Worm (Caenorhabditis elegans): ENCODE results near the gene vha-6.
A peak's percentile ranks its signal among the peaks of the same experiment; 100 is the strongest.

vha-6 gene

DNA sequence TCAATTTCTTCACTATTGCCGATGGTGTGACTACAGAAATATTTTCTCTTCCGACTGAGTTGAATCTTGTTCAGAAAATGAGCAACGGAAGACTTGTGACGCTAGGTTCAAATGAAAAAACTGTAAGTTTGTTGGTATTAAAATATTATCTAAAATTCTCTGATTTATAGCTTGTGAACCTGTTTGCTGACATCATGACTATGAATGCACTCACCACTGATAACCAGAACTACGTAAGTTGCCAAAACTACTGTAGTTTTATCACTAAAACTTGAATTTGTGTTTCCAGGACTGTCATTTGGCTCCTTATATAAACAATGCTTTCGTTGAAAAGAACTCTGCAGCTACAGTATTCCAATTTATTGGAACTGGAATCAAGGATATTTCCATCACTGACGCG lies 9.7 kb downstream of the vha-6 start:
- no peak for TF ChIP-seq mdl-1 (tag; optimal IDR thresholded peaks at IDR 0.05)
- peak; percentile 5 for TF ChIP-seq hlh-11 (tag; optimal IDR thresholded peaks at IDR 0.05)
- peak; percentile 46 for TF ChIP-seq nhr-28 (tag; optimal IDR thresholded peaks at IDR 0.05)
- peak; percentile 46 for TF ChIP-seq pqm-1 (tag; optimal IDR thresholded peaks at IDR 0.05)
- peak; percentile 52 for TF ChIP-seq dmd-6 (GFP tag; IDR thresholded peaks at IDR 0.05)
- TF ChIP-seq ceh-82 (tag; optimal IDR thresholded peaks at IDR 0.05), result no peak

DNA sequence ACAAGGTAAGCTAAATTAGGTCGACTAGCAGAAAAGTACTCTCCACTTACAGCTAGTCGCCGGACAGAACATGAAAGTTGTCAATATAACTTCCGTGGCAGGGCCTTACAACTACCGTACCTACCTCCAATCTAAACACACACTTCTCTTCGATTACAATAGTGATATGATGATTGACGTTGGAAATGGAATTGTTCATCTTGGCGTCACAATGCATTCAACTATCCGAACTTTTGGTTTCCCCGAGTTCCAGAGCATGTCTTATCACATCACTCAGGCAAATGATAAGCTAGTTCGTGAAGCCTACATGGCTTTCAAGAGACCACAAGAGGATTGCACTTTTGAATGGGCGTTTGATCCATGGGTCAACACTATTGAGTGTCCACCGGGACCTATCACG lies 10.9 kb downstream of the vha-6 start:
- TF ChIP-seq aha-1 (tag), result peak; percentile 9
- TF ChIP-seq mep-1 (tag; optimal IDR thresholded peaks at IDR 0.05), result no peak
- TF ChIP-seq skn-1 (tag; optimal IDR thresholded peaks at IDR 0.05), result no peak
- TF ChIP-seq madf-5 (GFP tag; IDR thresholded peaks at IDR 0.05), result no peak
- no peak for TF ChIP-seq attf-4 (tag; optimal IDR thresholded peaks at IDR 0.05)
- TF ChIP-seq zip-11 (GFP tag; IDR thresholded peaks at IDR 0.05), result no peak
- TF ChIP-seq hlh-11 (tag; optimal IDR thresholded peaks at IDR 0.05), result peak; percentile 14
- no peak for TF ChIP-seq ceh-32 (tag; optimal IDR thresholded peaks at IDR 0.05; ENCODE audit: poor library complexity)
- no peak for TF ChIP-seq ztf-11 (tag; optimal IDR thresholded peaks at IDR 0.05)
- TF ChIP-seq set-16 (GFP tag; IDR thresholded peaks at IDR 0.05), result no peak
- TF ChIP-seq egl-27 (tag; optimal IDR thresholded peaks at IDR 0.05), result no peak
- TF ChIP-seq madf-9 (GFP tag; conservative IDR thresholded peaks at IDR 0.05), result no peak
- TF ChIP-seq dmd-9 (GFP tag; IDR thresholded peaks at IDR 0.05), result no peak
- TF ChIP-seq lin-38 (GFP tag; IDR thresholded peaks at IDR 0.05), result no peak
- peak; percentile 90 for TF ChIP-seq dmd-6 (GFP tag; IDR thresholded peaks at IDR 0.05)
- TF ChIP-seq nhr-77 (tag; optimal IDR thresholded peaks at IDR 0.05), result no peak
- TF ChIP-seq saeg-2 (GFP tag; IDR thresholded peaks at IDR 0.05), result no peak
- TF ChIP-seq daf-16 (GFP tag; optimal IDR thresholded peaks at IDR 0.05), result no peak
- TF ChIP-seq daf-16 (tag; optimal IDR thresholded peaks at IDR 0.05), result no peak
- no peak for TF ChIP-seq nhr-10 (tag; optimal IDR thresholded peaks at IDR 0.05)

DNA sequence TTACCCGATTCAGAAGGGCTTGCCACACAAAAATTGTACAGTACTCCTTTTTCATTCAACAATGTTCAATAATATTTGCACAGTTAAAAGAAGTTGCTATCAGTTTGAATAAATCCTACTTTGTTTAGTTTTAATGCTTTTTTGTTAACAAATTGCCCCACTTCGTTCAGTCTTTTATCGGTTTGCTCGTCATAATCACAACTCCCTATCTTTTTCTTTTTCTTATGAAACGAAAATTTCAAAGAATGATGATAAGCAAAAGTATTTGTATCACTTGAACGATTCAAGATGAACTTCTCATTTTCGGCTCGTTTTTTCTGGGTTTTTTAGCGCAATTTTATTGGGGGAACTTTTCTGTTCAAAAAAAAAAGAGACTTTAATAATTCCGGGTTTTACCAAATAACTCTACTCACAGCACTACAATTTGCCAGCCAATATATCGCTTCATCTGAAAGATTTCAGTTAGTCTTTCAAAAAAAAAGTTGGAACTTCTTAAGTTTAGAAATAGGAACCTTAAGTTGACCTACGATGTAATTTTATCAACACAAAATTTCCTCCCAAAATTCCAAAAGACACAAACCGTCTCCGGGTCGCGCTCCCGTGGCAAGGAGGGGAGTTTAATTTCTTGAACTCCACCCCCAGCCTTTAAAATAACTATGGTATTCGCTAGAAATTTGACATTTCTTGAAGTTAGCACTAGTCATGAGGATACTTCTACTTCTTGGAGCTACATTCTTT lies 13.5 kb downstream of the vha-6 start, which contains the start of gene C05D12.3:
C05D12.3 (plus strand) TSS at position 688 of the 738 bp plus-strand sequence.
- peak; percentile 54 for TF ChIP-seq nhr-28 (tag; optimal IDR thresholded peaks at IDR 0.05)
- no peak for TF ChIP-seq daf-16 (GFP tag; optimal IDR thresholded peaks at IDR 0.05)
- TF ChIP-seq daf-16 (tag; optimal IDR thresholded peaks at IDR 0.05), result peak; percentile 24
- TF ChIP-seq dve-1 (tag; optimal IDR thresholded peaks at IDR 0.05; ENCODE audit: insufficient read depth), result peak; percentile 47
- no peak for TF ChIP-seq ceh-62 (tag; optimal IDR thresholded peaks at IDR 0.05)
- TF ChIP-seq spr-3 (GFP tag; optimal IDR thresholded peaks at IDR 0.05), result no peak
- no peak for TF ChIP-seq nhr-102 (tag; optimal IDR thresholded peaks at IDR 0.05)
- TF ChIP-seq dmd-6 (GFP tag; IDR thresholded peaks at IDR 0.05), result peak; percentile 28; the same call in 1 of the 2 replicates
- TF ChIP-seq ZK337.2 (GFP tag; IDR thresholded peaks at IDR 0.05), result no peak
- TF ChIP-seq F44E2.7 (GFP tag; IDR thresholded peaks at IDR 0.05), result no peak
- peak; percentile 79 for TF ChIP-seq pqm-1 (tag; optimal IDR thresholded peaks at IDR 0.05)
- no peak for TF ChIP-seq skn-1 (tag; optimal IDR thresholded peaks at IDR 0.05)

DNA sequence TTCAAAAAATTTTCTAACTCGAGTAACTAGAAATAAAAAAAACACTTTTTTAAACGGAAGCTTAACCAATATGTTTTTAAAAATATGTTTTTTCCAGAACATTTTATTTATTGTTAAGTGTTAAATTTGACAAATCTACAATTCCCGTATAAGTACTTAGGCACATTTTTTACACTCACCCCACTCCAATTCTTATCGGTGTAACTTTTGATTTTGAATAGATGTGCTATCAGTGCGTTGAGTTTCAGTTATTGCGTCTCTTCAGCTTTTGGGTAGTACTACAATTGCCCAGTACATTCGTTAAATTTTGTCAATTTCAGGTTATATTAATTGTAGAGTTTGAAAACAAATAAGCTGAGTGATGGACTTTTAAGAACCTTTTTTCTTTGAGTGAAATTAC lies 14.2 kb downstream of the vha-6 start:
- TF ChIP-seq nhr-28 (tag; optimal IDR thresholded peaks at IDR 0.05) (peak; percentile 47), pqm-1 (tag; optimal IDR thresholded peaks at IDR 0.05) (peak; percentile 75), dve-1 (tag; optimal IDR thresholded peaks at IDR 0.05; ENCODE audit: insufficient read depth) (no peak)

DNA sequence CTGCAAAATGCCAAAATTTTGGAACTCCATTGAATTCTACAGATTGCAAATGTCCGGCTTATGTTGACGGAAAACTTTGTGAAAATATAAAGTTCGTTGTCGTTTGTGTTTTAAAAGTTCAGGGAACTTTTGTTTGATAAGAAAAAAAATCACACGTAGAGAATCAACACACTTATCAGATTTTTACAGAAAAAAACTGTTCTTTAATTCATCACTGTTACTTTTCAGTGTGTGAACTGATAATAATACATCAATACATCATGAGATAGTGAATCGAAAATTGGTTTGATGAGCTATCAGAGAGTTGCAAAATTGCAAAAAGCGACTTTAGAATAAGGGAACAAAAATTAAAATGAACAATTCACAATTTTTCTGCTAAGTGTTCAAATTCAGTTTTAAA lies 19.8 kb downstream of the vha-6 start:
- TF ChIP-seq spr-3 (GFP tag; optimal IDR thresholded peaks at IDR 0.05), result no peak
- no peak for TF ChIP-seq arid-1 (GFP tag; conservative IDR thresholded peaks at IDR 0.05)
- no peak for TF ChIP-seq unc-62 (GFP tag; optimal IDR thresholded peaks at IDR 0.05 in 1 of 2)
- TF ChIP-seq unc-62 (tag; optimal IDR thresholded peaks at IDR 0.05), result no peak
- no peak for TF ChIP-seq hif-1 (tag; optimal IDR thresholded peaks at IDR 0.05)
- TF ChIP-seq nhr-77 (tag; optimal IDR thresholded peaks at IDR 0.05), result peak; percentile 78
- TF ChIP-seq dmd-6 (GFP tag; IDR thresholded peaks at IDR 0.05), result peak; percentile 64
- peak; percentile 84 for TF ChIP-seq pqm-1 (tag; optimal IDR thresholded peaks at IDR 0.05)
- TF ChIP-seq daf-16 (GFP tag; optimal IDR thresholded peaks at IDR 0.05), result no peak
- peak; percentile 72 for TF ChIP-seq daf-16 (tag; optimal IDR thresholded peaks at IDR 0.05)
- TF ChIP-seq mdl-1 (tag; optimal IDR thresholded peaks at IDR 0.05), result peak in 1 of 2 experiments; percentile 6
- no peak for TF ChIP-seq daf-8 (GFP tag; IDR thresholded peaks at IDR 0.05)
- TF ChIP-seq nhr-28 (tag; optimal IDR thresholded peaks at IDR 0.05), result peak; percentile 85
- TF ChIP-seq lir-3 (tag; optimal IDR thresholded peaks at IDR 0.05), result no peak
- TF ChIP-seq dve-1 (tag; optimal IDR thresholded peaks at IDR 0.05; ENCODE audit: insufficient read depth), result peak; percentile 55
- peak; percentile 44 for TF ChIP-seq hlh-11 (tag; optimal IDR thresholded peaks at IDR 0.05)
- no peak for TF ChIP-seq ztf-7 (tag; optimal IDR thresholded peaks at IDR 0.05)
- TF ChIP-seq mxl-3 (GFP tag; optimal IDR thresholded peaks at IDR 0.05), result no peak

All from whole organism, L4 larva.